Fruit fly (Drosophila melanogaster) whole organism, wandering third instar larva: Measurements from ENCODE around the gene ifc.
A peak's percentile ranks its signal among the peaks of the same experiment; 100 is the strongest.

Experiments
- Dfd ChIP-seq: fragments of >200 bp; optimal IDR thresholded peaks from 2 replicates; lab custom pipeline; 2017; ENCODE audit warnings: missing biosample characterization, missing genetic modification characterization
- Hnf4 ChIP-seq: fragments of 200-800 bp; sonication (Bioruptor generic); optimal IDR thresholded peaks from 2 replicates; lab custom pipeline; 2016; ENCODE audit warnings: missing biosample characterization, mild to moderate bottlenecking, missing genetic modification characterization
- Jra ChIP-seq: sonication (Bioruptor generic); optimal IDR thresholded peaks from 2 replicates; lab custom pipeline; 2016; ENCODE audit warnings: missing biosample characterization, missing genetic modification characterization
- Mio ChIP-seq: sonication (Bioruptor generic); optimal IDR thresholded peaks from 2 replicates; lab custom pipeline; 2016; ENCODE audit warnings: missing biosample characterization, missing genetic modification characterization
- Myc ChIP-seq: fragments of >200 bp; optimal IDR thresholded peaks from 2 replicates; lab custom pipeline; 2017
- N ChIP-seq: fragments of >200 bp; optimal IDR thresholded peaks from 2 replicates; lab custom pipeline; 2018; ENCODE audit warnings: missing biosample characterization, missing external identifiers, missing genetic modification characterization
- br ChIP-seq: fragments of 200-800 bp; sonication (Bioruptor generic); optimal IDR thresholded peaks from 2 replicates; lab custom pipeline; 2016; ENCODE audit warnings: missing biosample characterization, missing genetic modification characterization
- dl ChIP-seq, 2 experiments: fragments of 175-275, 200-275 bp in 1 of 2; fragments of 200-275 bp in 1 of 2; sonication (Bioruptor generic); optimal IDR thresholded peaks; lab custom pipeline; 2018; ENCODE audit warnings: mild to moderate bottlenecking in 2 of 2, missing biosample characterization in 2 of 2, missing genetic modification characterization in 2 of 2, moderate library complexity in 2 of 2; ENCODE audit not compliant: partially characterized antibody in 2 of 2, insufficient read depth in 1 of 2
- dsf ChIP-seq: sonication (Bioruptor generic); optimal IDR thresholded peaks from 2 replicates; lab custom pipeline; 2016; ENCODE audit warnings: missing biosample characterization, missing genetic modification characterization, borderline replicate concordance
- foxo ChIP-seq, 2 experiments: fragments of 200-800 bp; sonication (Bioruptor generic); optimal IDR thresholded peaks; 2 replicates in 1 of 2; 3 replicates in 1 of 2; lab custom pipeline; 2016 to 2017; ENCODE audit warnings: missing biosample characterization in 2 of 2, missing genetic modification characterization in 2 of 2
- jim ChIP-seq: fragments of 175-275, 200-325 bp; sonication (Bioruptor generic); optimal IDR thresholded peaks from 2 replicates; lab custom pipeline; 2016; ENCODE audit warnings: missing biosample characterization, mild to moderate bottlenecking, missing genetic modification characterization
- psq ChIP-seq: fragments of 200-800 bp; sonication (Bioruptor generic); optimal IDR thresholded peaks from 3 replicates; lab custom pipeline; 2017; ENCODE audit warnings: missing biosample characterization, mild to moderate bottlenecking, missing genetic modification characterization, moderate library complexity
- usp ChIP-seq: fragments of >200 bp; optimal IDR thresholded peaks from 2 replicates; lab custom pipeline; 2017; ENCODE audit warnings: missing biosample characterization, missing genetic modification characterization

DNA sequence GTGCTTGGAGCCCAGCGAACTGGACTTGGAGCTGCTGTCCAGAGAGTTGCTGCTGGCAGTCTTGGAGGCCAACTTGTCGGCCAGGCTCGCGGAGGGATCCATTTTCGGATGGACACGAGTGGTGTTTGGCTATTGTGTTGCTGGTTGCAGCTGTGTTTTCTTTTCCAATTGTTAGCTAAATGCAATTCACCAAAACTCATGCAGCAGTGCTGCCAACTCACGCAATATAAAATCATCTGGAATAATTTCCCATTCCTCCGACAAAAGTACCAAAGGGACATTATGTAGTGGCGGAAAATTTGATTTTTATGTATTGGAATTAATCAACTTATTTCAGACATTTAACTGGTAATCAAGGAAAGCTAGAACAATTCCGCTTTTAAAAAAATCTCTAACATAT is 50.6 kb downstream of the ifc start, which contains the start of gene mtm:
- TF ChIP-seq dsf (GFP tag; lab: Kevin White, UChicago) (no peak), Myc (lab: Kevin White, UChicago) (peak; percentile 59), Dfd (GFP tag; lab: Kevin White, UChicago) (no peak), Jra (GFP tag; lab: Kevin White, UChicago) (no peak), psq (GFP tag; lab: Kevin White, UChicago) (no peak), Mio (no peak), dl (GFP tag; optimal IDR thresholded peaks at IDR 0.05; lab: Kevin White, UChicago; ENCODE audit: insufficient read depth in 1 of 2, partially characterized antibody in 2 of 2) (no peak), jim (GFP tag; lab: Kevin White, UChicago) (no peak), br (GFP tag; lab: Kevin White, UChicago) (no peak), N (GFP tag; lab: Kevin White, UChicago) (no peak), foxo (GFP tag; optimal IDR thresholded peaks at IDR 0.05; lab: Kevin White, UChicago) (no peak), Hnf4 (no peak), usp (GFP tag; lab: Kevin White, UChicago) (no peak)
